Fruit fly (Drosophila melanogaster): ENCODE results near the gene CG43342.

The CG43342 gene

dm6 chr3R:22362218-22362907 is 18.8 kb upstream of the CG43342 start, which contains the start of the genes JMJD6, CG7071 and Muted (continued):
- peak; percentile 67 for TF ChIP-seq CG12071 (GFP tag; optimal IDR thresholded peaks at IDR 0.05)
- TF ChIP-seq so (GFP tag; IDR thresholded peaks at IDR 0.05) = peak; percentile 90
- TF ChIP-seq CG11695 (GFP tag; IDR thresholded peaks at IDR 0.05) = peak; percentile 87
- peak; percentile 88 for TF ChIP-seq CG15601 (tag; optimal IDR thresholded peaks at IDR 0.05)
- peak; percentile 86 for TF ChIP-seq CG3838 (GFP tag; optimal IDR thresholded peaks at IDR 0.05)
- peak; percentile 87 for TF ChIP-seq CG31441 (GFP tag; IDR thresholded peaks at IDR 0.05)
- TF ChIP-seq ind (GFP tag; optimal IDR thresholded peaks at IDR 0.05) = peak; percentile 93
- peak; percentile 89 for TF ChIP-seq CG13296 (GFP tag; optimal IDR thresholded peaks at IDR 0.05)
- peak; percentile 87 for TF ChIP-seq Aef1 (GFP tag; IDR thresholded peaks at IDR 0.05)
- TF ChIP-seq CG4730 (GFP tag; IDR thresholded peaks at IDR 0.05) = peak; percentile 87
- peak; percentile 81 for TF ChIP-seq CG17612 (GFP tag; IDR thresholded peaks at IDR 0.05)
- peak; percentile 89 for TF ChIP-seq CG9797 (GFP tag; optimal IDR thresholded peaks at IDR 0.05)
- TF ChIP-seq wdn (GFP tag; IDR thresholded peaks at IDR 0.05) = peak; percentile 84
- TF ChIP-seq MESR4 (GFP tag; optimal IDR thresholded peaks at IDR 0.05) = peak; percentile 76
- peak; percentile 50 to 86 for TF ChIP-seq crp (GFP tag; optimal IDR thresholded peaks at IDR 0.05)
- peak; percentile 89 for TF ChIP-seq CG18476 (GFP tag; optimal IDR thresholded peaks at IDR 0.05)
- TF ChIP-seq D (optimal IDR thresholded peaks at IDR 0.05) = peak; percentile 23
- peak; percentile 70 for TF ChIP-seq D (GFP tag; optimal IDR thresholded peaks at IDR 0.05)
- TF ChIP-seq CG6813 (GFP tag; optimal IDR thresholded peaks at IDR 0.05) = peak; percentile 32
- peak; percentile 73 for TF ChIP-seq gt (GFP tag; IDR thresholded peaks at IDR 0.05)
- peak; percentile 94 for TF ChIP-seq vvl (GFP tag; IDR thresholded peaks at IDR 0.05)
- TF ChIP-seq Dad (GFP tag; optimal IDR thresholded peaks at IDR 0.05) = peak; percentile 74
- TF ChIP-seq CG13287 (GFP tag; IDR thresholded peaks at IDR 0.05; ENCODE audit: partially characterized antibody) = peak; percentile 94
- peak; percentile 92 for TF ChIP-seq Max (GFP tag; optimal IDR thresholded peaks at IDR 0.05)
- peak in 1 of 2 experiments; percentile 52 for TF ChIP-seq Hr78 (GFP tag; optimal IDR thresholded peaks at IDR 0.05)
- peak; percentile 85 for TF ChIP-seq Usf (GFP tag; optimal IDR thresholded peaks at IDR 0.05)
- TF ChIP-seq tgo (GFP tag; IDR thresholded peaks at IDR 0.05) = peak; percentile 87
- TF ChIP-seq CG6854 (GFP tag; optimal IDR thresholded peaks at IDR 0.05) = peak; percentile 39
- TF ChIP-seq fd64A (GFP tag; optimal IDR thresholded peaks at IDR 0.05) = peak; percentile 26
- TF ChIP-seq CG8478 (optimal IDR thresholded peaks at IDR 0.05) = no peak
- TF ChIP-seq CG12659 (GFP tag; optimal IDR thresholded peaks at IDR 0.05) = peak; percentile 97
- peak; percentile 95 for TF ChIP-seq Hsf (GFP tag; optimal IDR thresholded peaks at IDR 0.05)
- peak; percentile 78 for TF ChIP-seq Elba2 (GFP tag; optimal IDR thresholded peaks at IDR 0.05)
- TF ChIP-seq CG11398 (GFP tag; optimal IDR thresholded peaks at IDR 0.05) = peak; percentile 78
- peak; percentile 86 for TF ChIP-seq tio (GFP tag; optimal IDR thresholded peaks at IDR 0.05)
- peak; percentile 86 for TF ChIP-seq Atf3 (GFP tag; optimal IDR thresholded peaks at IDR 0.05)
- peak; percentile 79 for TF ChIP-seq CG10462 (GFP tag; optimal IDR thresholded peaks at IDR 0.05)
- peak; percentile 79 for TF ChIP-seq CG2129 (GFP tag; IDR thresholded peaks at IDR 0.05; ENCODE audit: partially characterized antibody)
- TF ChIP-seq CG10565 (GFP tag; optimal IDR thresholded peaks at IDR 0.05) = peak; percentile 55
- peak; percentile 89 for TF ChIP-seq Six4 (GFP tag; optimal IDR thresholded peaks at IDR 0.05)
- TF ChIP-seq ci (GFP tag; IDR thresholded peaks at IDR 0.05) = peak; percentile 95
- TF ChIP-seq btn (GFP tag; optimal IDR thresholded peaks at IDR 0.05) = peak; percentile 15
- peak; percentile 92 for TF ChIP-seq vfl (GFP tag; optimal IDR thresholded peaks at IDR 0.05)
- TF ChIP-seq Hey (tag; optimal IDR thresholded peaks at IDR 0.05) = peak; percentile 63
- peak; percentile 73 for TF ChIP-seq Antp (GFP tag; optimal IDR thresholded peaks at IDR 0.05)
- TF ChIP-seq CG42726 (GFP tag; IDR thresholded peaks at IDR 0.05; ENCODE audit: partially characterized antibody) = peak; percentile 66; the same call in 1 of the 2 replicates
- peak; percentile 71 for TF ChIP-seq dan (GFP tag; IDR thresholded peaks at IDR 0.05)
- peak; percentile 44 for TF ChIP-seq CG8359 (GFP tag; optimal IDR thresholded peaks at IDR 0.05; ENCODE audit: borderline replicate concordance)
- peak; percentile 85 for TF ChIP-seq CG7556 (GFP tag; optimal IDR thresholded peaks at IDR 0.05)
- peak; percentile 55; the same call in 1 of the 3 replicates for TF ChIP-seq sr (GFP tag; IDR thresholded peaks at IDR 0.05)
